Worm (Caenorhabditis elegans): Measurements from ENCODE around the gene K10D11.4.
A peak's percentile ranks its signal among the peaks of the same experiment; 100 is the strongest.

DNA sequence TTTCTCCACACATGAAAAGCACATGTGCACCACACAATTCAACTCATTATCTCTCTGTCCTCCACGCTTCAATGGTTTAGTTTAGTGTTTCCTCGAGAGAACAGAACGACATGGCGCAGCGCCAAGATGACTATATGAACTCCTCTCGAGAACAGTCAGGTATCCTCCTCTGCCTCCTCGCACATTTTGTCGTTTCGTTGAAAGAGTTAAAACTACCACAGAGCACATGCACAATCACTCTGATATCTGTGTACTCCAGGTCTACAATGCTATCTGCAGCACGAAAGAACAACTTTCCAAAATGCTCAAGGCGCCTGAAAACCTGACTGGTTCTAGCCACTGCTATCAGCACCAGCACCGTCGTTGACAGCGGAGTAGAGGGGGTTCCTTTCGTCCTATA lies 32.5 kb upstream of the K10D11.4 start:
- peak; percentile 51; the same call in 1 of the 2 replicates for TF ChIP-seq B0336.3 (GFP tag; IDR thresholded peaks at IDR 0.05)
- TF ChIP-seq attf-5 (GFP tag; optimal IDR thresholded peaks at IDR 0.05) = peak; percentile 48
- TF ChIP-seq hmg-20 (GFP tag; IDR thresholded peaks at IDR 0.05) = no peak
- no peak for TF ChIP-seq unc-62 (GFP tag; optimal IDR thresholded peaks at IDR 0.05)
- TF ChIP-seq Y67H2A.10 (GFP tag; conservative IDR thresholded peaks at IDR 0.05) = no peak
- TF ChIP-seq dpff-1 (tag; optimal IDR thresholded peaks at IDR 0.05) = no peak
- TF ChIP-seq F22D6.2 (tag; optimal IDR thresholded peaks at IDR 0.05) = no peak
- TF ChIP-seq nfya-1 (tag; optimal IDR thresholded peaks at IDR 0.05; ENCODE audit: borderline replicate concordance, insufficient read depth) = no peak
- no peak for TF ChIP-seq ama-1 (optimal IDR thresholded peaks at IDR 0.05)
- no peak for TF ChIP-seq ama-1 (GFP tag; optimal IDR thresholded peaks at IDR 0.05)

Measured in whole organism, young adult.